Fruit fly (Drosophila melanogaster) whole organism, embryonic: Measurements from ENCODE around the gene CG33664.

Source experiments
- Antp ChIP-seq: fragments of 200-800 bp; sonication (Bioruptor generic); optimal IDR thresholded peaks from 3 replicates; lab custom pipeline; 2016; ENCODE audit warnings: missing biosample characterization, missing genetic modification characterization
- Atf6 ChIP-seq: fragments of 200-800 bp; sonication (Bioruptor generic); IDR thresholded peaks from 2 replicates; pipeline ENCODE4 v1.3.6; 2022; ENCODE audit warnings: missing biosample characterization, missing genetic modification characterization
- BEAF-32 ChIP-seq: fragments of 200-800 bp; sonication (Bioruptor generic); optimal IDR thresholded peaks from 3 replicates; lab custom pipeline; 2017; ENCODE audit warnings: missing biosample characterization, missing genetic modification characterization, mild to moderate bottlenecking, moderate library complexity, missing genetic modification reagents
- C15 ChIP-seq: fragments of 200-800 bp; sonication (Bioruptor generic); IDR thresholded peaks from 3 replicates; pipeline ENCODE4 v1.3.6; 2022; ENCODE audit warnings: missing biosample characterization, missing genetic modification characterization
- CG10274 ChIP-seq: fragments of 200-800 bp; sonication (Bioruptor generic); optimal IDR thresholded peaks from 3 replicates; lab custom pipeline; 2017; ENCODE audit warnings: missing biosample characterization, mild to moderate bottlenecking, missing genetic modification characterization
- CG10462 ChIP-seq: fragments of 200-800 bp; sonication (Bioruptor generic); optimal IDR thresholded peaks from 2 replicates; lab custom pipeline; 2016; ENCODE audit warnings: missing biosample characterization, missing genetic modification characterization
- CG10565 ChIP-seq: fragments of 200-800 bp; sonication (Bioruptor generic); optimal IDR thresholded peaks from 3 replicates; lab custom pipeline; 2016; ENCODE audit warnings: missing biosample characterization, mild to moderate bottlenecking, missing genetic modification characterization
- CG11504 ChIP-seq: fragments of 200-800 bp; sonication (Bioruptor generic); optimal IDR thresholded peaks from 3 replicates; lab custom pipeline; 2019; ENCODE audit warnings: missing biosample characterization, mild to moderate bottlenecking, missing genetic modification characterization, moderate library complexity
- CG14860 ChIP-seq: fragments of 200-800 bp; sonication (Bioruptor generic); IDR thresholded peaks from 3 replicates; pipeline ENCODE4 v1.3.6; 2022; ENCODE audit warnings: missing biosample characterization, missing genetic modification characterization; ENCODE audit not compliant: partially characterized antibody
- CG17829 ChIP-seq: fragments of 200-800 bp; optimal IDR thresholded peaks from 2 replicates; lab custom pipeline; 2019; ENCODE audit warnings: missing biosample characterization, mild to moderate bottlenecking, missing genetic modification characterization, moderate library complexity
- CG2120 ChIP-seq: fragments of 200-800 bp; sonication (Bioruptor generic); optimal IDR thresholded peaks from 3 replicates; lab custom pipeline; 2016; ENCODE audit warnings: missing biosample characterization, missing genetic modification characterization
- CG3065 ChIP-seq: fragments of 200-800 bp; sonication (Bioruptor generic); optimal IDR thresholded peaks from 2 replicates; lab custom pipeline; 2016; ENCODE audit warnings: missing biosample characterization, missing genetic modification characterization
- CG3163 ChIP-seq: fragments of 200-800 bp; sonication (Bioruptor generic); optimal IDR thresholded peaks from 3 replicates; lab custom pipeline; 2016; ENCODE audit warnings: missing biosample characterization, missing genetic modification characterization
- CG3281 ChIP-seq: fragments of 200-800 bp; sonication (Bioruptor generic); optimal IDR thresholded peaks from 3 replicates; lab custom pipeline; 2017; ENCODE audit warnings: missing biosample characterization, mild to moderate bottlenecking, missing genetic modification characterization
- CG3407 ChIP-seq: fragments of 200-800 bp; sonication (Bioruptor generic); optimal IDR thresholded peaks from 2 replicates; lab custom pipeline; 2018; ENCODE audit warnings: missing biosample characterization, mild to moderate bottlenecking, missing genetic modification characterization
- CG3995 ChIP-seq: fragments of 200-800 bp; sonication (Bioruptor generic); optimal IDR thresholded peaks from 3 replicates; lab custom pipeline; 2016; ENCODE audit warnings: missing biosample characterization, missing genetic modification characterization
- CG4730 ChIP-seq: fragments of 200-800 bp; sonication (Bioruptor generic); IDR thresholded peaks from 2 replicates; pipeline ENCODE4 v1.3.6; 2022; ENCODE audit warnings: missing biosample characterization, missing genetic modification characterization
- CG4820 ChIP-seq: fragments of 200-800 bp; sonication (Bioruptor generic); optimal IDR thresholded peaks from 3 replicates; lab custom pipeline; 2016; ENCODE audit warnings: missing biosample characterization, missing genetic modification characterization
- CG5953 ChIP-seq: fragments of 200-800 bp; sonication (Bioruptor generic); IDR thresholded peaks from 2 replicates; pipeline ENCODE4 v1.3.6; 2022; ENCODE audit warnings: missing biosample characterization, missing genetic modification characterization
- CG6654 ChIP-seq: fragments of 200-800 bp; sonication (Bioruptor generic); optimal IDR thresholded peaks from 2 replicates; lab custom pipeline; 2017; ENCODE audit warnings: missing biosample characterization, mild to moderate bottlenecking, missing genetic modification characterization
- Dad ChIP-seq: fragments of 200-800 bp; sonication (Bioruptor generic); optimal IDR thresholded peaks from 3 replicates; lab custom pipeline; 2016; ENCODE audit warnings: missing biosample characterization, missing genetic modification characterization
- Dll ChIP-seq: fragments of 200-800 bp; sonication (Bioruptor generic); IDR thresholded peaks from 4 replicates; pipeline ENCODE4 v1.3.6; 2022; ENCODE audit warnings: missing biosample characterization, missing genetic modification characterization; ENCODE audit not compliant: partially characterized antibody
- Doc3 ChIP-seq: fragments of 200-800 bp; sonication (Bioruptor generic); IDR thresholded peaks from 3 replicates; pipeline ENCODE4 v1.3.6; 2022; ENCODE audit warnings: missing biosample characterization, missing genetic modification characterization; ENCODE audit not compliant: partially characterized antibody
- E2f1 ChIP-seq: fragments of 200-800 bp; sonication (Bioruptor generic); IDR thresholded peaks from 2 replicates; pipeline ENCODE4 v1.3.6; 2022; ENCODE audit warnings: missing biosample characterization, missing genetic modification characterization
- NFAT ChIP-seq: fragments of 200-800 bp; sonication (Bioruptor generic); IDR thresholded peaks from 2 replicates; pipeline ENCODE4 v1.3.6; 2022; ENCODE audit warnings: missing biosample characterization, missing genetic modification characterization
- Nf-YC ChIP-seq: fragments of 200-800 bp; optimal IDR thresholded peaks from 3 replicates; lab custom pipeline; 2019; ENCODE audit warnings: missing biosample characterization, mild to moderate bottlenecking, missing genetic modification characterization, moderate library complexity
- Rx ChIP-seq: fragments of 200-800 bp; sonication (Bioruptor generic); IDR thresholded peaks from 2 replicates; pipeline ENCODE4 v1.3.6; 2022; ENCODE audit warnings: missing biosample characterization, missing genetic modification characterization
- Trl ChIP-seq, 3 experiments: fragments of >200 bp in 2 of 3; fragments of 200-800 bp in 1 of 3; sonication (Bioruptor generic) in 1 of 3; optimal IDR thresholded peaks; 2 replicates in 1 of 3; 3 replicates in 2 of 3; lab custom pipeline; 2016 to 2017; ENCODE audit warnings: missing biosample characterization in 1 of 3, missing genetic modification characterization in 1 of 3
- ase ChIP-seq: fragments of 200-800 bp; sonication (Bioruptor generic); IDR thresholded peaks from 3 replicates; pipeline ENCODE4 v1.3.6; 2022; ENCODE audit warnings: missing biosample characterization, missing genetic modification characterization
- chif ChIP-seq, 2 experiments: fragments of 200-800 bp; sonication (Bioruptor generic); optimal IDR thresholded peaks; 3 replicates each; lab custom pipeline; 2016; ENCODE audit warnings: missing biosample characterization in 2 of 2, missing genetic modification characterization in 2 of 2
- cwo ChIP-seq: fragments of 200-800 bp; sonication (Bioruptor generic); optimal IDR thresholded peaks from 3 replicates; lab custom pipeline; 2017; ENCODE audit warnings: missing biosample characterization, missing genetic modification characterization, mild to moderate bottlenecking, moderate library complexity, missing genetic modification reagents
- da ChIP-seq: fragments of 200-800 bp; sonication (Bioruptor generic); optimal IDR thresholded peaks from 2 replicates; lab custom pipeline; 2016; ENCODE audit warnings: missing biosample characterization, missing genetic modification characterization
- dysf ChIP-seq: fragments of 200-800 bp; sonication (Bioruptor generic); IDR thresholded peaks from 3 replicates; pipeline ENCODE4 v1.3.6; 2022; ENCODE audit warnings: missing biosample characterization, missing genetic modification characterization
- ems ChIP-seq: fragments of 200-800 bp; sonication (Bioruptor generic); optimal IDR thresholded peaks from 3 replicates; lab custom pipeline; 2016; ENCODE audit warnings: missing biosample characterization, missing genetic modification characterization
- en ChIP-seq: fragments of 200-800 bp; sonication (Bioruptor generic); optimal IDR thresholded peaks from 2 replicates; lab custom pipeline; 2016; ENCODE audit warnings: missing biosample characterization, missing genetic modification characterization
- gfzf ChIP-seq: fragments of 200-800 bp; sonication (Bioruptor generic); optimal IDR thresholded peaks from 2 replicates; lab custom pipeline; 2016; ENCODE audit warnings: missing biosample characterization, mild to moderate bottlenecking, missing genetic modification characterization, moderate library complexity
- grn ChIP-seq: fragments of 200-800 bp; sonication (Bioruptor generic); optimal IDR thresholded peaks from 3 replicates; lab custom pipeline; 2017; ENCODE audit warnings: missing biosample characterization, missing genetic modification characterization
- gro ChIP-seq: fragments of 200-800 bp; sonication (Bioruptor generic); optimal IDR thresholded peaks from 2 replicates; lab custom pipeline; 2016; ENCODE audit warnings: missing biosample characterization, missing genetic modification characterization
- her ChIP-seq: fragments of 200-800 bp; sonication (Bioruptor generic); optimal IDR thresholded peaks from 2 replicates; lab custom pipeline; 2016; ENCODE audit warnings: missing biosample characterization, missing genetic modification characterization
- hth ChIP-seq: fragments of >200 bp; optimal IDR thresholded peaks from 2 replicates; lab custom pipeline; 2017; ENCODE audit warnings: inconsistent platforms
- kah ChIP-seq: fragments of 200-800 bp; sonication (Bioruptor generic); optimal IDR thresholded peaks from 2 replicates; lab custom pipeline; 2018; ENCODE audit warnings: missing biosample characterization, mild to moderate bottlenecking, missing genetic modification characterization
- kay ChIP-seq: fragments of 200-800 bp; sonication (Bioruptor generic); optimal IDR thresholded peaks from 2 replicates; lab custom pipeline; 2016; ENCODE audit warnings: missing biosample characterization, missing genetic modification characterization
- luna ChIP-seq: fragments of 200-800 bp; sonication (Bioruptor generic); optimal IDR thresholded peaks from 2 replicates; lab custom pipeline; 2016; ENCODE audit warnings: missing biosample characterization, missing genetic modification characterization
- onecut ChIP-seq: fragments of 200-800 bp; sonication (Bioruptor generic); IDR thresholded peaks from 2 replicates; pipeline ENCODE4 v1.3.6; 2022; ENCODE audit warnings: missing biosample characterization, missing genetic modification characterization
- pita ChIP-seq: fragments of 200-800 bp; sonication (Bioruptor generic); optimal IDR thresholded peaks from 2 replicates; lab custom pipeline; 2017; ENCODE audit warnings: missing biosample characterization, mild to moderate bottlenecking, missing genetic modification characterization
- pros ChIP-seq: fragments of 200-800 bp; sonication (Bioruptor generic); optimal IDR thresholded peaks from 3 replicates; lab custom pipeline; 2019; ENCODE audit warnings: missing biosample characterization, mild to moderate bottlenecking, missing genetic modification characterization, moderate library complexity
- row ChIP-seq: fragments of 200-800 bp; sonication (Bioruptor generic); IDR thresholded peaks from 3 replicates; pipeline ENCODE4 v1.3.6; 2022; ENCODE audit warnings: missing biosample characterization, missing genetic modification characterization
- twi ChIP-seq: fragments of 200-800 bp; optimal IDR thresholded peaks from 2 replicates; lab custom pipeline; 2019; ENCODE audit warnings: missing biosample characterization, mild to moderate bottlenecking, missing genetic modification characterization, moderate library complexity
- wdn ChIP-seq: fragments of 200-800 bp; sonication (Bioruptor generic); IDR thresholded peaks from 2 replicates; pipeline ENCODE4 v1.3.6; 2022; ENCODE audit warnings: missing biosample characterization, missing genetic modification characterization

CG33664 gene

DNA sequence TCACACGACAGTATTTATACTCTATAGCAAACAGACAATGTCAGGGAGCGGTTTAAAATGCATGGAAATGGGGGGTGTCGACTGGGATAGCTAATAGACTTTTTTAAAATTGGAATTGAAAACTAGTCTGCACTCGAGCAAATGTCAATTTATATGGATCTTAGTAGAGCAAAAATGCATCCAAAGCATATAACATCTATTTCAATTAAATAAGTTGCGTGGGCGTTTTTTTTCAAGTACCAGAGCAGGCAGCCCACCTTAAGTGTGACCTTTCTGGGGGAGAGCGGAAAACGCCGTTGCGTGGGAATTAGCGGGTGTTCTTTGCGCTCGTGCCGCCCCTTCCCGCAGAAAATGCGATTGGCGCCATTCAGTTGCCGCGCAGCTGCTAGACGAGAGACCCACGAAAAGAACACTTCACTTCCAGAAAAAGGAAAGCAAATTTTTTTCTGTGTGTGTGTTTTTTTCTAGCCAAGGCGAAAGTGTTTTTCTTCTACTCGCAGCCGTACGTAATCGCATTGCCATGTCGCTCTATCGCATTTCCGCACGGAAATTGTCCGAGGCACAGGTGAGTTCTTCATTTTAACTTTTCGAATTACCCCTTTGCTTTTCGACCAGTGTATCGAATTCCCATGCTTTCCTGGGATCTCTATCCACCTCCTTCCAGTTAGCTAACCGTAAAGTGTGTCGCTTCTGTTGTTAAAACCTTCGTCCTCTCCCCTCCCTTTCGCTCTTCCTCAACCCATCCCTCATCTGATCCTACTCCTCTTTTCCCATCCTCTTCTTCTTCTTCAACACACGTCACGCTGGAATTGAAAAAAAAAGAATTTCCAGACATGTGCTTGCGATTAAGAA lies 31.9 kb upstream of the CG33664 start (continued):
- TF ChIP-seq gro (GFP tag; lab: Kevin White, UChicago), result no peak
- TF ChIP-seq CG3407 (GFP tag; lab: Kevin White, UChicago), result no peak
- TF ChIP-seq chif (GFP tag; optimal IDR thresholded peaks at IDR 0.05; lab: Kevin White, UChicago), result no peak
- peak; percentile 19 for TF ChIP-seq CG11504
- TF ChIP-seq wdn, result no peak
- peak; percentile 71 for TF ChIP-seq CG3995 (GFP tag; lab: Kevin White, UChicago)
- TF ChIP-seq grn (GFP tag; lab: Kevin White, UChicago), result no peak
- TF ChIP-seq Doc3 (GFP tag; lab: Robert Waterston, UW), result no peak
- TF ChIP-seq pros, result no peak
- peak; percentile 5 for TF ChIP-seq CG2120
- no peak for TF ChIP-seq CG4820 (GFP tag; lab: Kevin White, UChicago)
- no peak for TF ChIP-seq ems (GFP tag; lab: Kevin White, UChicago)
- TF ChIP-seq CG17829 (tag; lab: Kevin White, UChicago), result peak; percentile 1
- peak; percentile 39 for TF ChIP-seq her (GFP tag; lab: Kevin White, UChicago)
- TF ChIP-seq CG3281 (GFP tag; lab: Kevin White, UChicago), result peak; percentile 30
- TF ChIP-seq Atf6 (GFP tag; lab: Robert Waterston, UW), result no peak; the same call in 1 of the 2 replicates
- TF ChIP-seq cwo (GFP tag; lab: Kevin White, UChicago), result peak; percentile 23
- no peak for TF ChIP-seq CG10565
- TF ChIP-seq CG10462, result no peak
- TF ChIP-seq E2f1 (GFP tag; lab: Robert Waterston, UW), result peak; percentile 45; the same call in 1 of the 2 replicates
- TF ChIP-seq en, result no peak
- no peak for TF ChIP-seq Dad (GFP tag; lab: Kevin White, UChicago)
- TF ChIP-seq onecut, result 0 out of 2 replicates have a peak, but pooled peaks have one; percentile 24
- TF ChIP-seq C15 (GFP tag; lab: Robert Waterston, UW), result 0 out of 3 replicates have a peak, but pooled peaks have one; percentile 26
- no peak for TF ChIP-seq da (GFP tag; lab: Kevin White, UChicago)
- no peak for TF ChIP-seq pita
- peak; percentile 34 for TF ChIP-seq CG3065
- no peak for TF ChIP-seq CG10274 (GFP tag; lab: Kevin White, UChicago)
- peak; percentile 56 for TF ChIP-seq BEAF-32 (GFP tag; lab: Kevin White, UChicago)
- TF ChIP-seq dysf (GFP tag; lab: Robert Waterston, UW), result 0 out of 3 replicates have a peak, but pooled peaks have one; percentile 20
- TF ChIP-seq hth (lab: Kevin White, UChicago), result no peak
- TF ChIP-seq Nf-YC (tag; lab: Kevin White, UChicago), result peak; percentile 10
- TF ChIP-seq gfzf, result peak; percentile 90
- no peak for TF ChIP-seq Rx (GFP tag; lab: Robert Waterston, UW)
- TF ChIP-seq ase (GFP tag; lab: Robert Waterston, UW), result no peak
- TF ChIP-seq luna (GFP tag; lab: Kevin White, UChicago), result no peak
- TF ChIP-seq row (GFP tag; lab: Robert Waterston, UW), result peak; percentile 28; the same call in 1 of the 3 replicates
- TF ChIP-seq CG5953 (GFP tag; lab: Robert Waterston, UW), result no peak
- TF ChIP-seq Antp, result peak; percentile 2
- TF ChIP-seq kah, result no peak
- no peak for TF ChIP-seq Dll (GFP tag; lab: Robert Waterston, UW)
- no peak for TF ChIP-seq Trl (optimal IDR thresholded peaks at IDR 0.05; lab: Kevin White, UChicago)
- no peak for TF ChIP-seq Trl (GFP tag; optimal IDR thresholded peaks at IDR 0.05; lab: Kevin White, UChicago)
- TF ChIP-seq twi, result peak; percentile 9
- no peak for TF ChIP-seq kay (GFP tag; lab: Kevin White, UChicago)
- no peak for TF ChIP-seq CG3163 (GFP tag; lab: Kevin White, UChicago)
- no peak for TF ChIP-seq CG4730 (GFP tag; lab: Robert Waterston, UW)
- no peak for TF ChIP-seq CG14860 (GFP tag; lab: Robert Waterston, UW)
- TF ChIP-seq NFAT (GFP tag; lab: Robert Waterston, UW), result 0 out of 2 replicates have a peak, but pooled peaks have one; percentile 9
- no peak for TF ChIP-seq CG6654 (GFP tag; lab: Kevin White, UChicago)
